Worm (Caenorhabditis elegans) whole organism, L2 larva: Measurements from ENCODE around the gene T25G12.11.
A peak's percentile ranks its signal among the peaks of the same experiment; 100 is the strongest.
"Not testable (repeated sequence)": the region's sequence is repeated elsewhere in the genome, so short reads cannot be mapped to it uniquely, and the experiment has no call there.

Source experiments
- F13H6.1 ChIP-seq: sonication (generic microtip); optimal IDR thresholded peaks from 2 replicates; lab custom pipeline; 2016; ENCODE audit warnings: missing genetic modification characterization, missing compliant biosample characterization
- R02D3.7 ChIP-seq: fragments of 150-350 bp; optimal IDR thresholded peaks from 2 replicates; lab custom pipeline; 2014; ENCODE audit warnings: missing biosample characterization, missing genetic modification characterization
- aly-2 ChIP-seq: fragments of 150-350 bp; optimal IDR thresholded peaks from 2 replicates; lab custom pipeline; 2014; ENCODE audit warnings: missing biosample characterization, missing genetic modification characterization
- ama-1 ChIP-seq: fragments of 150-350 bp; optimal IDR thresholded peaks from 2 replicates; lab custom pipeline; 2018; ENCODE audit warnings: inconsistent platforms
- ceh-16 ChIP-seq: fragments of 150-350 bp; optimal IDR thresholded peaks from 2 replicates; lab custom pipeline; 2014; ENCODE audit warnings: missing biosample characterization, missing genetic modification characterization
- ceh-82 ChIP-seq: fragments of 150-350 bp; optimal IDR thresholded peaks from 2 replicates; lab custom pipeline; 2014; ENCODE audit warnings: missing biosample characterization, missing genetic modification characterization
- crh-2 ChIP-seq: sonication (generic microtip); optimal IDR thresholded peaks from 2 replicates; lab custom pipeline; 2017; ENCODE audit warnings: missing biosample characterization, missing genetic modification characterization
- dmd-4 ChIP-seq: sonication (generic microtip); optimal IDR thresholded peaks from 2 replicates; lab custom pipeline; 2017; ENCODE audit warnings: missing biosample characterization, missing genetic modification characterization
- elt-1 ChIP-seq: fragments of 150-350 bp; optimal IDR thresholded peaks from 2 replicates; lab custom pipeline; 2014; ENCODE audit warnings: missing biosample characterization, missing genetic modification characterization
- elt-3 ChIP-seq: sonication (generic microtip); optimal IDR thresholded peaks from 2 replicates; lab custom pipeline; 2017; ENCODE audit warnings: missing biosample characterization, missing genetic modification characterization
- fos-1 ChIP-seq: fragments of 150-350 bp; optimal IDR thresholded peaks from 2 replicates; lab custom pipeline; 2014; ENCODE audit warnings: missing biosample characterization, missing genetic modification characterization
- gmeb-1 ChIP-seq: fragments of 150-350 bp; optimal IDR thresholded peaks from 2 replicates; lab custom pipeline; 2014; ENCODE audit warnings: missing biosample characterization, missing genetic modification characterization
- lin-13 ChIP-seq: fragments of 150-350 bp; optimal IDR thresholded peaks from 2 replicates; lab custom pipeline; 2014; ENCODE audit warnings: missing biosample characterization, missing genetic modification reagents, missing genetic modification characterization
- mab-5 ChIP-seq: fragments of 150-350 bp; optimal IDR thresholded peaks from 2 replicates; lab custom pipeline; 2014; ENCODE audit warnings: missing biosample characterization, missing genetic modification characterization
- mbf-1 ChIP-seq: sonication (generic microtip); optimal IDR thresholded peaks from 2 replicates; lab custom pipeline; 2017; ENCODE audit warnings: missing biosample characterization, missing genetic modification characterization
- nhr-10 ChIP-seq: sonication (generic microtip); optimal IDR thresholded peaks from 2 replicates; lab custom pipeline; 2017; ENCODE audit warnings: missing biosample characterization, missing genetic modification characterization
- nhr-129 ChIP-seq: fragments of 150-350 bp; optimal IDR thresholded peaks from 2 replicates; lab custom pipeline; 2014; ENCODE audit warnings: missing biosample characterization, missing genetic modification characterization
- nhr-23 ChIP-seq: fragments of 150-350 bp; optimal IDR thresholded peaks from 2 replicates; lab custom pipeline; 2014; ENCODE audit warnings: missing biosample characterization, missing genetic modification reagents, missing genetic modification characterization
- nhr-237 ChIP-seq: fragments of 150-350 bp; optimal IDR thresholded peaks from 2 replicates; lab custom pipeline; 2014; ENCODE audit warnings: missing biosample characterization, missing genetic modification characterization
- nhr-25 ChIP-seq: fragments of 150-350 bp; sonication (generic microtip); optimal IDR thresholded peaks from 3 replicates; lab custom pipeline; 2014; ENCODE audit warnings: missing biosample characterization, missing genetic modification characterization
- nhr-6 ChIP-seq: fragments of 150-350 bp; optimal IDR thresholded peaks from 2 replicates; lab custom pipeline; 2014; ENCODE audit warnings: missing biosample characterization, missing genetic modification characterization
- nhr-77 ChIP-seq: fragments of 150-350 bp; optimal IDR thresholded peaks from 2 replicates; lab custom pipeline; 2014; ENCODE audit warnings: missing biosample characterization, missing genetic modification characterization
- skn-1 ChIP-seq: sonication (generic microtip); optimal IDR thresholded peaks from 2 replicates; lab custom pipeline; 2017; ENCODE audit warnings: missing biosample characterization, missing genetic modification characterization
- sma-3 ChIP-seq: sonication (generic microtip); optimal IDR thresholded peaks from 2 replicates; lab custom pipeline; 2016; ENCODE audit warnings: missing genetic modification reagents, missing genetic modification characterization, missing compliant biosample characterization
- sma-9 ChIP-seq, 2 experiments: fragments of 150-350 bp in 1 of 2; sonication (generic microtip) in 1 of 2; optimal IDR thresholded peaks; 2 replicates each; lab custom pipeline; 2014 to 2016; ENCODE audit warnings: missing genetic modification characterization in 2 of 2, mild to moderate bottlenecking in 1 of 2, missing biosample characterization in 1 of 2, missing compliant biosample characterization in 1 of 2, missing genetic modification reagents in 1 of 2, moderate library complexity in 1 of 2
- snpc-4 ChIP-seq: fragments of 150-350 bp; optimal IDR thresholded peaks from 2 replicates; lab custom pipeline; 2014; ENCODE audit warnings: missing biosample characterization, missing genetic modification characterization
- ztf-1 ChIP-seq: fragments of 200-800 bp; sonication (Bioruptor generic); conservative IDR thresholded peaks from 2 replicates; pipeline ENCODE4 v1.3.6; 2022; ENCODE audit warnings: missing genetic modification characterization, missing compliant biosample characterization
- ztf-11 ChIP-seq: sonication (generic microtip); optimal IDR thresholded peaks from 2 replicates; lab custom pipeline; 2017; ENCODE audit warnings: missing biosample characterization, missing genetic modification characterization
- ztf-4 ChIP-seq: fragments of 150-350 bp; optimal IDR thresholded peaks from 2 replicates; lab custom pipeline; 2014; ENCODE audit warnings: missing biosample characterization, missing genetic modification characterization

Gene T25G12.11

DNA sequence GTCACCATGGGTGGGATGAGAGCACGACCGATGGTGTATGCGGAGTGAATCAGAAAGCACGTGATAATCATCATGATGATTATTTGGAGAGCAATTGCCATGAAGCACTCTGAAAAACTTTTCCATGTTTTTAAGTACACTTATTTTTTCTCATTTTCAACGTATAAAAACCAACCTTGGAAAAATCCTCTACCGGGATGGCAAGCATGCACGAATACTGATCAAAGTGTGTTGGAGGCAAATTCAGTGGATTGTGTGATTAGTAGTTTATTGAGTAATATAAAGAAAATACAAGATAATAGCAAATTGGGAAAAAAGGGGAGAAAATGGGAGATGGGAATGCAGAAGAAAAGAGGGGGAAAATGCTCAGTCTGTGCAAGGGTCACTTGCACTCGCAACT is at the start of gene T25G12.11:
TSS of gene T25G12.11 (minus strand) at position 101 of the 400 bp plus-strand sequence.
- TF ChIP-seq elt-3 (tag; lab: Kevin White, UChicago) (no peak), snpc-4 (tag; lab: Kevin White, UChicago) (no peak), ztf-4 (tag; lab: Kevin White, UChicago) (no peak), lin-13 (GFP tag; lab: Kevin White, UChicago) (no peak), ztf-11 (no peak), ceh-16 (no peak)

DNA sequence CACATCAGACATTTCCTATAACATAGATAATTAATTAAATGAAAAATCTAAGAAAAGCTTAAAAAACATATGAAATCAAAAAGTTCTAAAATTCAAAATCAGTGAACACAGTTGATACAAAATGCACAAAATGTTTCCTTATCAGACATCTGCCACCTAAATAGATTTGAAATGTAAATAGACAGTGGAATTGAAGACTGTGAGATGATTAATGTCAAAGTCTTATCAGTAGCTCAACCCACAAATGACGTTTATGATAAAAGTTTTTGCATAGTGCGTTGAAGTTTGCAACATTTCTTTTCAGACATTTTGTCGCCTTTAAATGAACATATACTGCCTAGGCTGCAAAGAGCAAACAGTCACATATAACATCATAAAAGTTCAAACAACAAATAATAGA is 19.4 kb upstream of the T25G12.11 start, which contains the start of gene Y40C7B.4:
TSS of gene Y40C7B.4 (minus strand) at position 19 of the 400 bp plus-strand sequence.
- TF ChIP-seq gmeb-1 (peak; percentile 1), ztf-4 (tag; lab: Kevin White, UChicago) (no peak), skn-1 (tag; lab: Kevin White, UChicago) (no peak), crh-2 (tag; lab: Kevin White, UChicago) (peak; percentile 23), nhr-6 (tag; lab: Kevin White, UChicago) (no peak), mbf-1 (tag; lab: Kevin White, UChicago) (no peak), fos-1 (tag; lab: Kevin White, UChicago) (peak; percentile 93), elt-1 (no peak), sma-3 (GFP tag; lab: Kevin White, UChicago) (peak; percentile 41), sma-9 (GFP tag; optimal IDR thresholded peaks at IDR 0.05; lab: Kevin White, UChicago) (peak; percentile 89), sma-9 (tag; optimal IDR thresholded peaks at IDR 0.05; lab: Kevin White, UChicago) (no peak)

DNA sequence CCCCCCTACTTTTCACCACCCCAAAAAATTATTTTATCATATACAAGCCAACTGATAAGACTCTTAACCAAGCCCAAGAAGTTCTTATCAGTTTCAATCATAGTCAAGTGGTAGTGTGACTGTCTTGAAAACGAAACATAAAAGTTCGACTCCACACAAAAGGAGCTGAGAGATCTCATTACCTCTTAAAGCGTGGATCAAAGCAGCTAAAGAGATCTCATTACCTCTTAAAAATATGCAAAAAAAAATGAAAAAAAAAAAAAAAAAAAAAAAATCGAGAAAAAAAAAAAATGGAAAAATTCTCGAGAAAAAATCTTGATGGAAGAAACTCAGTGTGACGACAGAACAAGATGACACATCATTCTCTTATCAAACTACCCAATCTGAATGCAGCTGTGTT is 18.4 kb upstream of the T25G12.11 start:
- TF ChIP-seq fos-1 (tag; lab: Kevin White, UChicago): peak; percentile 63
- peak; percentile 10 for TF ChIP-seq sma-9 (GFP tag; optimal IDR thresholded peaks at IDR 0.05; lab: Kevin White, UChicago)
- not testable (repeated sequence) for TF ChIP-seq sma-9 (tag; optimal IDR thresholded peaks at IDR 0.05; lab: Kevin White, UChicago)

DNA sequence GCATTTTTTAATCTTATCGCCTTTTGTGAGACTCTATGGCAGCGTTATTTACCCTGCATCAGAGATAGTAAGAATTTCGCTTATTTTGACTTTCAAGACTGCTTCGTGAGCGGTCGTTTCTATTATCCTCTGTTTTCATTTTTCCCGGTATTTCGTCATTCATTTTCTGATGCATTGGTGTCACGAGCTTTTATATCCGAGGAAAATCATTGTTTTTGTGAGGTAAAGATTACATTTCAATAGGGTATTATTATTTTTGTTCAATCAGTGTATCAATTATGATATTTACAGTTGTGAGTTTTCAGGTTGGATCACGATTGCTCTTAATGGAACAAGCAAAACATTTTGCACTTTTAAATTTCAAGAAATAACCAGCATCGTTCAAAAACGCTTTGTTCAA is 9.9 kb upstream of the T25G12.11 start:
- TF ChIP-seq fos-1 (tag; lab: Kevin White, UChicago): peak; percentile 14
- TF ChIP-seq nhr-6 (tag; lab: Kevin White, UChicago): no peak
- TF ChIP-seq, all 48 proteins: peak for 1

DNA sequence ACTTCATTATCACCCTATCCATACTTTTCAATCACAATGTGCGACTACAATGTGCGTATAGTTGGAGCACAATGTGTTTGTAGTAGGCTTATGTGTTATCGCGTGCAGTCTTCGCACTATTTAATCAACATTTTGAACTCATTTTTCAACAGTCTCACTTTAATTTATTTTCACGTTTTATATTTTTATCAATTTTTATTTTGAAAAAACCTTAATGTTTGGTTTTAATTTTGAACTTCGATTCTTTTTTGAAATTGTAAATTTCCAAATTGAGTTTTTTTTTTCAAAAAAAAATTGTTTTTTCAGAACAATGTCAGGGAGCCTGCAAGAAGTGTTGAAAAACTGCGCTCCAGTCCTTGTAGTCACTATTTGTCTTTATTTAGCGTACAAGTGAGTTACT is 5.7 kb upstream of the T25G12.11 start, which contains the start of gene T25G12.13:
TSS of gene T25G12.13 (plus strand) at position 301 of the 400 bp plus-strand sequence.
- TF ChIP-seq R02D3.7 (tag; lab: Kevin White, UChicago): no peak
- TF ChIP-seq nhr-77: no peak
- TF ChIP-seq ama-1: no peak
- no peak for TF ChIP-seq aly-2 (tag; lab: Kevin White, UChicago)

ce11 chrX:17235749-17236561 is 1.4 kb downstream of the T25G12.11 start, which contains the start of gene dhs-30:
Gene dhs-30 (minus strand): TSS chrX:17235838.
- TF ChIP-seq nhr-10 (no peak), nhr-6 (tag; lab: Kevin White, UChicago) (no peak), gmeb-1 (no peak), nhr-237 (tag; lab: Kevin White, UChicago) (no peak), ceh-82 (tag; lab: Kevin White, UChicago) (no peak), nhr-25 (tag; lab: Kevin White, UChicago) (peak; percentile 54), nhr-129 (tag; lab: Kevin White, UChicago) (peak; percentile 15), ztf-1 (GFP tag; lab: Robert Waterston, UW) (no peak), dmd-4 (tag; lab: Kevin White, UChicago) (no peak), sma-3 (GFP tag; lab: Kevin White, UChicago) (no peak), lin-13 (GFP tag; lab: Kevin White, UChicago) (no peak), F13H6.1 (tag; lab: Kevin White, UChicago) (no peak), fos-1 (tag; lab: Kevin White, UChicago) (peak; percentile 12)

ce11 chrX:17234988-17235387 is 2.4 kb downstream of the T25G12.11 start:
- TF ChIP-seq sma-3 (GFP tag; lab: Kevin White, UChicago): no peak
- no peak for TF ChIP-seq ceh-82 (tag; lab: Kevin White, UChicago)
- no peak for TF ChIP-seq nhr-25 (tag; lab: Kevin White, UChicago)
- no peak for TF ChIP-seq elt-3 (tag; lab: Kevin White, UChicago)
- no peak for TF ChIP-seq aly-2 (tag; lab: Kevin White, UChicago)
- TF ChIP-seq dmd-4 (tag; lab: Kevin White, UChicago): no peak
- no peak for TF ChIP-seq nhr-237 (tag; lab: Kevin White, UChicago)
- TF ChIP-seq nhr-23 (tag; lab: Kevin White, UChicago): no peak
- TF ChIP-seq mab-5 (tag; lab: Kevin White, UChicago): no peak
